Worm (Caenorhabditis elegans): Measurements from ENCODE around the gene M05D6.8.
A peak's percentile ranks its signal among the peaks of the same experiment; 100 is the strongest.

M05D6.8 gene

DNA sequence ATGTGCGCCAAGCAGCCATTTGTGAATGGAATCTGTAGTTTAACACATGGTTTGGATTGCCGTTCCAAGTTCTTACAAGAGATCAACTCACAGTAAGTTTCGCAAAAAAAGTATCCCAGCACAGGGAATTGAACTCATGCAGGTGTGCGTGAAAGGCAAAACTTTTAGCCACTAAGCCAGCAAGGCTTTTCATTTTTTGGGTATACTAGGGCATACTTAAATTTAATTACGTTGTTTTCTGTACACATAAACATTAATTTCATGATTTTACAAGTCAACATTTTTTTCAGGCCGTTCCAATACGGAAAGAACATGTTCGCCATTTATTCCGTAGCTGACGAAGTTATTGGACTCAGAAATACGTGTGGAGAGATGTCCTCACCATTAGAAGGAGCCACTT, 29.5 kb downstream of the M05D6.8 start (continued):
- peak; percentile 42 for TF ChIP-seq ama-1 (optimal IDR thresholded peaks at IDR 0.05)
- peak; percentile 96 for TF ChIP-seq arid-1 (GFP tag; conservative IDR thresholded peaks at IDR 0.05)
- TF ChIP-seq mxl-3 (GFP tag; optimal IDR thresholded peaks at IDR 0.05) = peak; percentile 50
- TF ChIP-seq egl-43 (GFP tag; IDR thresholded peaks at IDR 0.05) = peak; percentile 93
- TF ChIP-seq nhr-41 (GFP tag; IDR thresholded peaks at IDR 0.05) = 0 out of 2 replicates have a peak, but pooled peaks have one; percentile 66
- TF ChIP-seq daf-8 (GFP tag; IDR thresholded peaks at IDR 0.05) = peak; percentile 72; the same call in 1 of the 2 replicates
- peak; percentile 72 to 77; a peak in 3 of 4 replicates for TF ChIP-seq madf-5 (GFP tag; IDR thresholded peaks at IDR 0.05)
- peak; percentile 85 for TF ChIP-seq lir-3 (tag; optimal IDR thresholded peaks at IDR 0.05)
- peak; percentile 84 for TF ChIP-seq spr-1 (tag; optimal IDR thresholded peaks at IDR 0.05)
- peak; percentile 99 for TF ChIP-seq F44E2.7 (GFP tag; IDR thresholded peaks at IDR 0.05)
- peak; percentile 7; the same call in 1 of the 2 replicates for TF ChIP-seq lin-29 (GFP tag; IDR thresholded peaks at IDR 0.05)
- TF ChIP-seq ztf-7 (tag; optimal IDR thresholded peaks at IDR 0.05) = peak; percentile 1
- peak; percentile 72 for TF ChIP-seq dmd-9 (GFP tag; IDR thresholded peaks at IDR 0.05)
- TF ChIP-seq nhr-111 (GFP tag; optimal IDR thresholded peaks at IDR 0.05) = peak; percentile 75
- peak; percentile 59 for TF ChIP-seq F49E8.2 (tag; optimal IDR thresholded peaks at IDR 0.05; ENCODE audit: borderline replicate concordance)
- TF ChIP-seq mep-1 (tag; optimal IDR thresholded peaks at IDR 0.05) = no peak
- TF ChIP-seq nhr-42 (GFP tag; IDR thresholded peaks at IDR 0.05) = peak; percentile 82; the same call in 1 of the 2 replicates
- peak; percentile 73; the same call in 1 of the 2 replicates for TF ChIP-seq vab-7 (GFP tag; IDR thresholded peaks at IDR 0.05)
- TF ChIP-seq ces-1 (GFP tag; optimal IDR thresholded peaks at IDR 0.05) = no peak
- peak; percentile 29 for TF ChIP-seq T20F7.1 (GFP tag; optimal IDR thresholded peaks at IDR 0.05)
- peak; percentile 37 to 88 for TF ChIP-seq daf-16 (GFP tag; optimal IDR thresholded peaks at IDR 0.05)
- TF ChIP-seq daf-16 (tag; optimal IDR thresholded peaks at IDR 0.05) = no peak
- TF ChIP-seq nhr-48 (tag; optimal IDR thresholded peaks at IDR 0.05) = peak; percentile 46
- TF ChIP-seq zip-2 (tag; optimal IDR thresholded peaks at IDR 0.05) = no peak
- TF ChIP-seq F37D6.2 (tag; optimal IDR thresholded peaks at IDR 0.05) = no peak
- TF ChIP-seq aha-1 (tag) = peak; percentile 87
- TF ChIP-seq lim-7 (GFP tag; IDR thresholded peaks at IDR 0.05) = peak; percentile 96
- TF ChIP-seq ctbp-1 (GFP tag; IDR thresholded peaks at IDR 0.05) = peak; percentile 80
- no peak for TF ChIP-seq nhr-28 (tag; optimal IDR thresholded peaks at IDR 0.05)
- peak; percentile 99 for TF ChIP-seq F26F4.8 (GFP tag; conservative IDR thresholded peaks at IDR 0.05)
- 0 out of 2 replicates have a peak, but pooled peaks have one; percentile 54 for TF ChIP-seq mxl-2 (GFP tag; conservative IDR thresholded peaks at IDR 0.05)
- TF ChIP-seq gei-8 (GFP tag; optimal IDR thresholded peaks at IDR 0.05) = peak; percentile 78
- no peak for TF ChIP-seq nhr-10 (tag; optimal IDR thresholded peaks at IDR 0.05)

DNA sequence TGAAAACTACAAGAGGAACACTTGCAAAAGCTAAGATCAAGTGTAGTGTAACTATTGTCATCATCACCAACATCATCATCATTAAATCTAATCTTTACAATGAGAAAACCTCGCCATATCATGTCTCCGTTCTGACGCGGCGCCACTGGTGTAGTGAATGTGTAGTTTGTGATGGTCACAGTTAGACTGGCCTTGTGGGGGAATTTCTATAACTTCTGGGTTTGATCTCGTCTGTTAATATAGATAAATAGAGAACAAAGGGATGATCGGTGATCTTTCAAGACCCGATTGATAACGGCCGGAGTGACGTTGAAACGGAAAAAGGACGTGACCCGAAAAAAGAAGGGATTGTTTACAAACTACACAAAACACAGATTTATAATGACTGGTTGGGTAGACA, 30.2 kb downstream of the M05D6.8 start:
- peak; percentile 5 for TF ChIP-seq aha-1 (tag)
- no peak for TF ChIP-seq Y5F2A.4 (GFP tag; optimal IDR thresholded peaks at IDR 0.05)
- TF ChIP-seq hlh-30 (tag; optimal IDR thresholded peaks at IDR 0.05; ENCODE audit: insufficient read depth) = peak; percentile 47
- TF ChIP-seq lin-13 (GFP tag; optimal IDR thresholded peaks at IDR 0.05) = no peak
- TF ChIP-seq nhr-41 (GFP tag; IDR thresholded peaks at IDR 0.05) = no peak
- TF ChIP-seq ceh-44 (GFP tag; IDR thresholded peaks at IDR 0.05) = no peak
- no peak for TF ChIP-seq pqm-1 (tag; optimal IDR thresholded peaks at IDR 0.05)
- TF ChIP-seq mep-1 (tag; optimal IDR thresholded peaks at IDR 0.05) = peak; percentile 37
- no peak for TF ChIP-seq ceh-62 (tag; optimal IDR thresholded peaks at IDR 0.05)
- TF ChIP-seq lin-15B (tag; optimal IDR thresholded peaks at IDR 0.05) = no peak
- no peak for TF ChIP-seq madf-9 (GFP tag; conservative IDR thresholded peaks at IDR 0.05)
- TF ChIP-seq lsy-2 (tag; optimal IDR thresholded peaks at IDR 0.05) = peak in 1 of 2 experiments; percentile 9
- no peak for TF ChIP-seq hmg-1.1 (GFP tag; IDR thresholded peaks at IDR 0.05)
- no peak for TF ChIP-seq F10B5.3 (tag; optimal IDR thresholded peaks at IDR 0.05)
- TF ChIP-seq cey-2 (tag; optimal IDR thresholded peaks at IDR 0.05; ENCODE audit: borderline replicate concordance, insufficient read depth) = peak; percentile 57
- no peak for TF ChIP-seq lim-7 (GFP tag; IDR thresholded peaks at IDR 0.05)
- no peak for TF ChIP-seq nhr-237 (tag; optimal IDR thresholded peaks at IDR 0.05)
- peak; percentile 51 for TF ChIP-seq nhr-10 (tag; optimal IDR thresholded peaks at IDR 0.05)
- TF ChIP-seq dmd-6 (GFP tag; IDR thresholded peaks at IDR 0.05) = peak; percentile 18; the same call in 1 of the 2 replicates
- TF ChIP-seq zip-11 (GFP tag; IDR thresholded peaks at IDR 0.05) = no peak
- peak; percentile 34 for TF ChIP-seq nhr-25 (tag; optimal IDR thresholded peaks at IDR 0.05; ENCODE audit: borderline replicate concordance, insufficient read depth)
- TF ChIP-seq daf-16 (GFP tag; optimal IDR thresholded peaks at IDR 0.05) = no peak
- TF ChIP-seq daf-16 (tag; optimal IDR thresholded peaks at IDR 0.05) = no peak
- no peak for TF ChIP-seq ztf-11 (tag; optimal IDR thresholded peaks at IDR 0.05)
- no peak for TF ChIP-seq F26F4.8 (GFP tag; conservative IDR thresholded peaks at IDR 0.05)
- TF ChIP-seq saeg-2 (GFP tag; IDR thresholded peaks at IDR 0.05) = no peak

Measured in whole organism, L4 larva.